Worm (Caenorhabditis elegans) whole organism, L3 larva: Measurements from ENCODE around the gene ccdc-12.

Experiments
- mdl-1 ChIP-seq: fragments of 150-350 bp; optimal IDR thresholded peaks from 2 replicates; lab custom pipeline; 2014; ENCODE audit warnings: missing biosample characterization, missing genetic modification characterization
- snpc-4 ChIP-seq: fragments of 150-350 bp; optimal IDR thresholded peaks from 2 replicates; lab custom pipeline; 2014; ENCODE audit warnings: missing biosample characterization, missing genetic modification characterization
- unc-62 ChIP-seq: fragments of 150-350 bp; sonication (generic microtip); optimal IDR thresholded peaks from 4 replicates; lab custom pipeline; 2014; ENCODE audit warnings: missing biosample characterization, missing genetic modification reagents, missing genetic modification characterization

DNA sequence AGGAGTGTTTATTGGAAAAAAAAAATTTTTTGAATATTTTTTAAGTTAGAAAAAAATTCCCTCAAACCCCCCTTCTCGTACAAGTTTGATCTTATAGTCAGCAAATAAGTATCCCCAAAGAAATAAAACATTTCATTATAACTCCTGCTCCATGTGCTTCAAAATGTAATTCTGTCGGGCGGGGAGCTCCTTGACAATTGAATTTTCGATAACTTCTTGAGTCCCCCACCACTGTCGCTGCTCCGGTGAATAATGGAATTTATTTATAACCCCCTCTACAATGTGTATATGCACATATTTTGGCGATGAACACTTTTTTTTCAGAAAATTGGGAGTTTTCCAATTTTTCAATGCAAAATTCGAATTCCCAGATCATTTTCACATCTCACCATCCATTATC is 42.8 kb upstream of the ccdc-12 start:
- TF ChIP-seq snpc-4 (tag; lab: Kevin White, UChicago), result no peak
- TF ChIP-seq mdl-1 (tag; lab: Kevin White, UChicago), result no peak
- TF ChIP-seq unc-62 (GFP tag; lab: Kevin White, UChicago), result no peak
